Worm (Caenorhabditis elegans): Measurements from ENCODE around the gene msp-3.

DNA sequence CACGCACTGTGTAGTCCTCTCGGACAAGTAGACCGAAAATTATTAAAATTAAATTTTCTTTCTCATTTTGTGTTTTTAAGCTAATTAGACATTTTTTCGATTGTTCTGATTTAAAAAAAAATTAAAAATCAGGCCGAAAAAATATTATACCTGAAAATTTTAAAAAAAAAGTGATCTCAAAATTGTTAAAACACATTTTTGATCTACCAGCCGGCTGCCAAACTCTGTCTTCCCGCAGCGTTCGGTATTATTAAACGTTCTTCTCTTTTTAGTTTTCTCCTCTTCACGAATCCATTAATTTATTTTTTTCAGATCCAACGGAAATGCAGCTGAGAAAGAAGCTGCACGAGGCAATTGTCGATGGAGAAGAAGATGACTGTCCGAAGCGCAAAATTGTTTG lies 32.9 kb downstream of the msp-3 start, which contains the start of gene C27D9.1:
- TF ChIP-seq ama-1 (optimal IDR thresholded peaks at IDR 0.05) (no peak), hmg-4 (GFP tag; optimal IDR thresholded peaks at IDR 0.05) (no peak), pes-1 (GFP tag; IDR thresholded peaks at IDR 0.05) (no peak), ets-7 (tag; optimal IDR thresholded peaks at IDR 0.05) (no peak), B0310.2 (tag; optimal IDR thresholded peaks at IDR 0.05) (no peak), tbx-37 (GFP tag; conservative IDR thresholded peaks at IDR 0.05) (no peak), sea-1 (GFP tag; conservative IDR thresholded peaks at IDR 0.05) (no peak), scrt-1 (GFP tag; IDR thresholded peaks at IDR 0.05) (no peak), tra-4 (tag; optimal IDR thresholded peaks at IDR 0.05) (no peak), aly-1 (tag; optimal IDR thresholded peaks at IDR 0.05) (no peak), flt-1 (GFP tag; IDR thresholded peaks at IDR 0.05) (no peak), hmbx-1 (tag; optimal IDR thresholded peaks at IDR 0.05) (no peak), tbx-11 (GFP tag; IDR thresholded peaks at IDR 0.05) (no peak)

Measured in whole organism, early embryonic.